Worm (Caenorhabditis elegans): Measurements from ENCODE around the gene Y17G9B.2.

Y17G9B.2 gene

ce11 chrIV:4811863-4812262 is 47.9 kb downstream of the Y17G9B.2 start, which contains the start of gene srw-95:
Gene srw-95 (plus strand): TSS chrIV:4812075.
- TF ChIP-seq hlh-30 (tag; optimal IDR thresholded peaks at IDR 0.05; ENCODE audit: insufficient read depth) = no peak
- TF ChIP-seq dmd-4 (tag; optimal IDR thresholded peaks at IDR 0.05; ENCODE audit: borderline replicate concordance) = no peak
- TF ChIP-seq syd-9 (tag; optimal IDR thresholded peaks at IDR 0.05) = no peak
- no peak for TF ChIP-seq ref-2 (tag; optimal IDR thresholded peaks at IDR 0.05)
- TF ChIP-seq elt-2 (tag; optimal IDR thresholded peaks at IDR 0.05) = no peak
- TF ChIP-seq lim-6 (tag; optimal IDR thresholded peaks at IDR 0.05) = no peak
- no peak for TF ChIP-seq ceh-9 (tag; optimal IDR thresholded peaks at IDR 0.05)
- TF ChIP-seq fax-1 (tag; optimal IDR thresholded peaks at IDR 0.05) = no peak

ce11 chrIV:4814185-4814584 is 50.2 kb downstream of the Y17G9B.2 start, which contains the start of gene srw-94:
Gene srw-94 (plus strand): TSS chrIV:4814485.
- no peak for TF ChIP-seq nfya-1 (tag; optimal IDR thresholded peaks at IDR 0.05)
- no peak for TF ChIP-seq fax-1 (tag; optimal IDR thresholded peaks at IDR 0.05)
- TF ChIP-seq pros-1 (tag; optimal IDR thresholded peaks at IDR 0.05) = no peak
- TF ChIP-seq F13H6.1 (tag; optimal IDR thresholded peaks at IDR 0.05) = no peak

Data from whole organism, late embryonic.